Worm (Caenorhabditis elegans) whole organism, L2 larva: ENCODE data around the gene cbp-1.

ENCODE experiments used
- blmp-1 ChIP-seq: sonication (generic microtip); optimal IDR thresholded peaks from 2 replicates; lab custom pipeline; 2017; ENCODE audit warnings: missing genetic modification characterization, mild to moderate bottlenecking, missing compliant biosample characterization, antibody characterized with exemption, moderate library complexity; ENCODE audit not compliant: insufficient read depth
- mbf-1 ChIP-seq: sonication (generic microtip); optimal IDR thresholded peaks from 2 replicates; lab custom pipeline; 2017; ENCODE audit warnings: missing biosample characterization, missing genetic modification characterization
- sem-4 ChIP-seq: fragments of 150-350 bp; optimal IDR thresholded peaks from 2 replicates; lab custom pipeline; 2014; ENCODE audit warnings: missing biosample characterization, missing genetic modification reagents, missing genetic modification characterization
- snpc-4 ChIP-seq: fragments of 150-350 bp; optimal IDR thresholded peaks from 2 replicates; lab custom pipeline; 2014; ENCODE audit warnings: missing biosample characterization, missing genetic modification characterization

ce11 chrIII:9738954-9739353 is 27.4 kb upstream of the cbp-1 start, which contains the start of gene hlh-4:
- TF ChIP-seq blmp-1 (tag; lab: Kevin White, UChicago), result no peak
- TF ChIP-seq sem-4 (tag; lab: Kevin White, UChicago), result no peak
- no peak for TF ChIP-seq snpc-4 (tag; lab: Kevin White, UChicago)
- TF ChIP-seq mbf-1, result no peak
